Fruit fly (Drosophila melanogaster): ENCODE results near the gene Mat89Ba.

Gene Mat89Ba

DNA sequence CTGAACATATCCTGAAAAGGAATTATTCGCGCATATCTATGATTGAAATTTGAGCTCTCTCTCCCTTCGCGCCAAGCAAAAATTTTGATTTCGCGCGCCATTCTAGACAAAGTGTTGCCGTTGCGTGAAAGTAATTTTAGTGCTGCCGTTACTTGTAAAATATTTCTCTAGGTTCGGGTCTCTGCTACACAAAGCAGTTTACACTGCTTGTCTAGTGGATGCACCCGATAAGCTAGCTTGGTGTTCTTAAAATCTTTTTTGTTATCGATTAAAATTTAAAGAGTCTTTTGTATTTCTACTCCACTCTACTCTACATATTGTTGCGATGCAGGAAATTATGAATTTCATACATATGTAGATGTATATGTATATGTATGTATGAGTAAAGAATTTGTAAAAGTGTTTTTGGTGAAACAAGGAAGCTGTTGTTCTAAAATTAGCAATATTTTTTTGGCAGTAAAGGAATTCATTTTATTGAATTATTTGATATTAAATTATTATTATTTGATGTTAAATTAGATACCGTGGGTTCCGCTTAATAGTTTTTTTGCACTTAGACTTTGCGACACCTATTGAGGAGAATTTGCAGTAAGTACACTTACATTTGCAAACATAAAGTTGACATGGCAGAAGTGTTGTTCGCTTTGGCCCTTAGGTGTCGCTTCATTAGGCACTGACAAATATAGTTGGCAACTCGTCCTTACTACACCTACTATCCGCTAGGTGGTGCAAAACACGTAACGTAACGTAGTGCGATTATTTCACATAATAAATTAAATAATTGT is 11.6 kb downstream of the Mat89Ba start (continued):
- TF ChIP-seq Nf-YB (GFP tag; optimal IDR thresholded peaks at IDR 0.05) = peak; percentile 42
- TF ChIP-seq Ada2b (GFP tag; IDR thresholded peaks at IDR 0.05) = no peak
- peak; percentile 39; the same call in 1 of the 3 replicates for TF ChIP-seq so (GFP tag; IDR thresholded peaks at IDR 0.05)
- TF ChIP-seq Pdp1 (GFP tag; optimal IDR thresholded peaks at IDR 0.05) = peak; percentile 67 to 76
- peak; percentile 51 for TF ChIP-seq CHES-1-like (GFP tag; optimal IDR thresholded peaks at IDR 0.05)
- TF ChIP-seq crol (GFP tag; IDR thresholded peaks at IDR 0.05) = no peak
- peak; percentile 59 for TF ChIP-seq nom (GFP tag; optimal IDR thresholded peaks at IDR 0.05)
- TF ChIP-seq CG13287 (GFP tag; IDR thresholded peaks at IDR 0.05; ENCODE audit: partially characterized antibody) = peak; percentile 73
- TF ChIP-seq bigmax (GFP tag; optimal IDR thresholded peaks at IDR 0.05) = peak; percentile 47
- peak; percentile 58 for TF ChIP-seq CG13424 (tag; optimal IDR thresholded peaks at IDR 0.05)
- TF ChIP-seq CG30403 (GFP tag; optimal IDR thresholded peaks at IDR 0.05) = peak; percentile 72
- TF ChIP-seq CG17359 (tag; optimal IDR thresholded peaks at IDR 0.05) = peak; percentile 72
- TF ChIP-seq Hsf (GFP tag; optimal IDR thresholded peaks at IDR 0.05) = peak; percentile 76
- peak; percentile 49 for TF ChIP-seq CG14710 (tag; optimal IDR thresholded peaks at IDR 0.05)
- no peak for TF ChIP-seq CG10147 (GFP tag; optimal IDR thresholded peaks at IDR 0.05)
- no peak; the same call in 2 of the 3 replicates for TF ChIP-seq gce (GFP tag; IDR thresholded peaks at IDR 0.05)
- TF ChIP-seq wek (GFP tag; optimal IDR thresholded peaks at IDR 0.05) = peak; percentile 63
- peak; percentile 69 for TF ChIP-seq ATbp (GFP tag; optimal IDR thresholded peaks at IDR 0.05)
- no peak for TF ChIP-seq kay (GFP tag; optimal IDR thresholded peaks at IDR 0.05)
- peak; percentile 72 for TF ChIP-seq Ptx1 (GFP tag; IDR thresholded peaks at IDR 0.05)
- no peak for TF ChIP-seq CG13894 (tag; optimal IDR thresholded peaks at IDR 0.05)
- TF ChIP-seq CG1529 (GFP tag; optimal IDR thresholded peaks at IDR 0.05) = peak; percentile 61
- peak; percentile 74 for TF ChIP-seq Bgb (GFP tag; IDR thresholded peaks at IDR 0.05; ENCODE audit: partially characterized antibody)
- TF ChIP-seq lbe (GFP tag; optimal IDR thresholded peaks at IDR 0.05) = peak; percentile 63
- TF ChIP-seq TFAM (GFP tag; optimal IDR thresholded peaks at IDR 0.05) = no peak
- TF ChIP-seq esg (GFP tag; conservative IDR thresholded peaks at IDR 0.05) = peak; percentile 32
- peak; percentile 28 for TF ChIP-seq ash1 (GFP tag; optimal IDR thresholded peaks at IDR 0.05)
- peak; percentile 36 for TF ChIP-seq CG7271 (tag; optimal IDR thresholded peaks at IDR 0.05)
- TF ChIP-seq CG10979 (tag; optimal IDR thresholded peaks at IDR 0.05) = peak; percentile 60
- TF ChIP-seq fd102C (GFP tag; optimal IDR thresholded peaks at IDR 0.05) = no peak
- peak; percentile 48 for TF ChIP-seq CG6765 (GFP tag; optimal IDR thresholded peaks at IDR 0.05)
- TF ChIP-seq CG5180 (GFP tag; optimal IDR thresholded peaks at IDR 0.05) = no peak
- TF ChIP-seq fu2 (GFP tag; optimal IDR thresholded peaks at IDR 0.05) = peak; percentile 30
- TF ChIP-seq CG11696 (GFP tag; IDR thresholded peaks at IDR 0.05) = peak; percentile 46; the same call in 1 of the 2 replicates
- no peak for TF ChIP-seq tio (GFP tag; optimal IDR thresholded peaks at IDR 0.05)
- no peak for TF ChIP-seq ham (GFP tag; IDR thresholded peaks at IDR 0.05)
- no peak for TF ChIP-seq cg (GFP tag; optimal IDR thresholded peaks at IDR 0.05)
- TF ChIP-seq CG8281 (tag; optimal IDR thresholded peaks at IDR 0.05) = no peak
- peak; percentile 44 for TF ChIP-seq CG3281 (GFP tag; optimal IDR thresholded peaks at IDR 0.05)
- peak; percentile 75 for TF ChIP-seq lilli (GFP tag; optimal IDR thresholded peaks at IDR 0.05)
- peak; percentile 64 for TF ChIP-seq Mes4 (GFP tag; optimal IDR thresholded peaks at IDR 0.05)
- no peak for TF ChIP-seq CG12071 (GFP tag; optimal IDR thresholded peaks at IDR 0.05)
- peak; percentile 59 for TF ChIP-seq ems (GFP tag; optimal IDR thresholded peaks at IDR 0.05)
- TF ChIP-seq klu (GFP tag; IDR thresholded peaks at IDR 0.05) = no peak; the same call in 1 of the 2 replicates
- TF ChIP-seq CG32772 (GFP tag; IDR thresholded peaks at IDR 0.05) = peak; percentile 65
- TF ChIP-seq pho (GFP tag; optimal IDR thresholded peaks at IDR 0.05) = no peak
- peak; percentile 35; the same call in 1 of the 2 replicates for TF ChIP-seq stc (GFP tag; IDR thresholded peaks at IDR 0.05)
- TF ChIP-seq Six4 (GFP tag; optimal IDR thresholded peaks at IDR 0.05) = peak; percentile 56
